Worm (Caenorhabditis elegans) whole organism, late embryonic: ENCODE data around the gene fipp-1.

Source experiments
- ceh-31 ChIP-seq: sonication (generic microtip); optimal IDR thresholded peaks from 2 replicates; lab custom pipeline; 2016; ENCODE audit warnings: missing genetic modification characterization, missing compliant biosample characterization
- elt-4 ChIP-seq: sonication (generic microtip); optimal IDR thresholded peaks from 2 replicates; lab custom pipeline; 2016; ENCODE audit warnings: missing genetic modification characterization, missing compliant biosample characterization
- madf-2 ChIP-seq: sonication (generic microtip); optimal IDR thresholded peaks from 2 replicates; lab custom pipeline; 2017; ENCODE audit warnings: missing genetic modification characterization, missing compliant biosample characterization
- ref-2 ChIP-seq: sonication (generic microtip); optimal IDR thresholded peaks from 2 replicates; lab custom pipeline; 2016; ENCODE audit warnings: missing genetic modification characterization, missing compliant biosample characterization
- unc-86 ChIP-seq: sonication (generic microtip); optimal IDR thresholded peaks from 2 replicates; lab custom pipeline; 2016; ENCODE audit warnings: missing genetic modification characterization, missing compliant biosample characterization

DNA sequence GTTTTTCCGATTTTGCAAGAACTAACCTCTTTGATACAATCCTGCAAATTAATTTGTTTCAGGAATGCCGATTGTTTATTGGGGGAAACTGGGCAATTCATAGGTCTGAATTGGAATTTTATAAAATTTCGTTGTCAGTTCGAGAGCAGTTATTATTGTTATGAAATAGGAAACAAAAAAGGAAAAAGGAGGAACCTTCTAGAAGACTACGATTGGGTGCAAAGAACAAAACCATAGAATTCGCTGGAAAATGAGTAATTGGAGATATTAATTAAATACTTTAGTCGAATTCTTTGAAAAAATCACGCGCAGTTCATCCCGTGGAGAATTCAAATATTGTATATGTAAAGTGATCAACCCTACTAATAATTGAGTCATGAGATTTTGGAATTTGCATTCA, 15.8 kb downstream of the fipp-1 start, which contains the start of gene F13A2.9:
- TF ChIP-seq ref-2 (tag; lab: Kevin White, UChicago): no peak
- TF ChIP-seq elt-4 (tag; lab: Kevin White, UChicago): no peak
- TF ChIP-seq ceh-31 (tag; lab: Kevin White, UChicago): no peak
- TF ChIP-seq madf-2 (tag; lab: Kevin White, UChicago): no peak
- TF ChIP-seq unc-86 (tag; lab: Kevin White, UChicago): no peak
